Worm (Caenorhabditis elegans) whole organism, L1 larva: Measurements from ENCODE around the gene C07E3.10.
"Not testable (repeated sequence)": the region's sequence is repeated elsewhere in the genome, so short reads cannot be mapped to it uniquely, and the experiment has no call there.

ENCODE experiments used
- C04F5.9 ChIP-seq: sonication (generic microtip); optimal IDR thresholded peaks from 2 replicates; lab custom pipeline; 2016; ENCODE audit warnings: missing genetic modification characterization, missing compliant biosample characterization
- Y116A8C.19 ChIP-seq: sonication (generic microtip); optimal IDR thresholded peaks from 2 replicates; lab custom pipeline; 2016; ENCODE audit warnings: missing compliant biosample characterization, missing genetic modification characterization, borderline replicate concordance
- ceh-82 ChIP-seq, 3 experiments: fragments of 150-350 bp in 1 of 3; sonication (generic microtip) in 2 of 3; optimal IDR thresholded peaks; 2 replicates each; lab custom pipeline; 2014 to 2017; ENCODE audit warnings: missing biosample characterization in 3 of 3, missing genetic modification characterization in 3 of 3
- ceh-88 ChIP-seq: fragments of 200-800 bp; sonication (Bioruptor generic); IDR thresholded peaks from 2 replicates; pipeline ENCODE4 v1.3.6; 2022; ENCODE audit warnings: missing genetic modification characterization, missing compliant biosample characterization
- ceh-90 ChIP-seq: sonication (generic microtip); optimal IDR thresholded peaks from 2 replicates; lab custom pipeline; 2016; ENCODE audit warnings: missing genetic modification characterization, missing compliant biosample characterization
- ces-1 ChIP-seq: fragments of 150-350 bp; optimal IDR thresholded peaks from 2 replicates; lab custom pipeline; 2014; ENCODE audit warnings: missing biosample characterization, missing genetic modification reagents, missing genetic modification characterization
- dpl-1 ChIP-seq, 3 experiments: fragments of 150-350 bp in 2 of 3; sonication (generic microtip) in 1 of 3; optimal IDR thresholded peaks; 2 replicates each; lab custom pipeline; 2014 to 2017; ENCODE audit warnings: missing biosample characterization in 3 of 3, missing genetic modification characterization in 3 of 3, missing genetic modification reagents in 3 of 3
- dsc-1 ChIP-seq: sonication (generic microtip); optimal IDR thresholded peaks from 2 replicates; lab custom pipeline; 2016; ENCODE audit warnings: mild to moderate bottlenecking, missing genetic modification characterization, missing compliant biosample characterization
- efl-1 ChIP-seq, 4 experiments: fragments of 150-350 bp; optimal IDR thresholded peaks in 3 of 4; peaks in 1 of 4; 1 replicate in 1 of 4; 2 replicates in 3 of 4; lab custom pipeline; 2014; ENCODE audit warnings: missing biosample characterization in 2 of 4, missing genetic modification characterization in 2 of 4, missing genetic modification reagents in 2 of 4
- egl-13 ChIP-seq: sonication (generic microtip); optimal IDR thresholded peaks from 2 replicates; lab custom pipeline; 2016; ENCODE audit warnings: missing genotype, missing genetic modification reagents, missing genetic modification characterization, missing compliant biosample characterization
- elt-2 ChIP-seq: sonication (generic microtip); optimal IDR thresholded peaks from 2 replicates; lab custom pipeline; 2016; ENCODE audit warnings: missing genetic modification characterization, mild to moderate bottlenecking, inconsistent platforms, missing compliant biosample characterization, missing genetic modification reagents
- elt-3 ChIP-seq, 6 experiments: fragments of 150-350 bp in 1 of 6; sonication (generic microtip); optimal IDR thresholded peaks; 2 replicates each; lab custom pipeline; 2017 to 2018; ENCODE audit warnings: missing biosample characterization in 6 of 6, missing genetic modification characterization in 6 of 6, inconsistent platforms in 1 of 6
- fkh-4 ChIP-seq: sonication (generic microtip); optimal IDR thresholded peaks from 2 replicates; lab custom pipeline; 2016; ENCODE audit warnings: missing compliant biosample characterization, missing genetic modification characterization, borderline replicate concordance
- fos-1 ChIP-seq: fragments of 150-350 bp; optimal IDR thresholded peaks from 2 replicates; lab custom pipeline; 2014; ENCODE audit warnings: missing biosample characterization, missing genetic modification characterization
- hlh-17 ChIP-seq: fragments of 200-800 bp; sonication (Bioruptor generic); optimal IDR thresholded peaks from 2 replicates; lab custom pipeline; 2018; ENCODE audit warnings: missing genetic modification characterization, mild to moderate bottlenecking, missing compliant biosample characterization, moderate library complexity, borderline replicate concordance
- hlh-4 ChIP-seq: sonication (generic microtip); optimal IDR thresholded peaks from 2 replicates; lab custom pipeline; 2016; ENCODE audit warnings: mild to moderate bottlenecking, missing genetic modification characterization, missing compliant biosample characterization
- lin-14 ChIP-seq: fragments of 200-800 bp; sonication (Bioruptor generic); optimal IDR thresholded peaks from 2 replicates; lab custom pipeline; 2018; ENCODE audit warnings: mild to moderate bottlenecking, missing genetic modification characterization, moderate library complexity, missing compliant biosample characterization
- lin-15B ChIP-seq: fragments of 150-350 bp; sonication (generic microtip); optimal IDR thresholded peaks from 3 replicates; lab custom pipeline; 2014; ENCODE audit warnings: missing biosample characterization, missing genetic modification characterization
- lin-35 ChIP-seq, 2 experiments: fragments of 150-350 bp; optimal IDR thresholded peaks; 2 replicates each; lab custom pipeline; 2014; ENCODE audit warnings: missing biosample characterization in 2 of 2, missing genetic modification characterization in 2 of 2, missing genetic modification reagents in 2 of 2
- lin-39 ChIP-seq: fragments of 150-350 bp; optimal IDR thresholded peaks from 2 replicates; lab custom pipeline; 2014; ENCODE audit warnings: missing biosample characterization, missing genetic modification reagents, missing genetic modification characterization
- mep-1 ChIP-seq: fragments of 150-350 bp; optimal IDR thresholded peaks from 2 replicates; lab custom pipeline; 2014; ENCODE audit warnings: missing biosample characterization, missing genetic modification characterization
- nhr-12 ChIP-seq: sonication (generic microtip); optimal IDR thresholded peaks from 2 replicates; lab custom pipeline; 2017; ENCODE audit warnings: missing biosample characterization, missing genetic modification characterization
- nhr-20 ChIP-seq: sonication (generic microtip); optimal IDR thresholded peaks from 2 replicates; lab custom pipeline; 2016; ENCODE audit warnings: mild to moderate bottlenecking, missing genetic modification characterization, missing compliant biosample characterization
- nhr-47 ChIP-seq: sonication (generic microtip); optimal IDR thresholded peaks from 2 replicates; lab custom pipeline; 2016; ENCODE audit warnings: mild to moderate bottlenecking, missing genetic modification characterization, moderate library complexity, missing compliant biosample characterization
- nhr-71 ChIP-seq: sonication (generic microtip); optimal IDR thresholded peaks from 2 replicates; lab custom pipeline; 2016; ENCODE audit warnings: mild to moderate bottlenecking, missing genetic modification characterization, moderate library complexity, missing compliant biosample characterization
- nhr-84 ChIP-seq: sonication (generic microtip); optimal IDR thresholded peaks from 2 replicates; lab custom pipeline; 2017; ENCODE audit warnings: missing biosample characterization, missing genetic modification characterization
- nhr-85 ChIP-seq: sonication (generic microtip); peaks from one replicate; lab custom pipeline; 2016; ENCODE audit warnings: missing genetic modification characterization, inconsistent platforms, missing compliant biosample characterization
- pax-3 ChIP-seq: fragments of 200-800 bp; sonication (Bioruptor generic); optimal IDR thresholded peaks from 2 replicates; lab custom pipeline; 2018; ENCODE audit warnings: mild to moderate bottlenecking, missing genetic modification characterization, moderate library complexity, missing compliant biosample characterization
- pqm-1 ChIP-seq: sonication (generic microtip); optimal IDR thresholded peaks from 3 replicates; lab custom pipeline; 2017; ENCODE audit warnings: missing biosample characterization, missing genetic modification characterization
- snpc-4 ChIP-seq: fragments of 150-350 bp; optimal IDR thresholded peaks from 2 replicates; lab custom pipeline; 2014; ENCODE audit warnings: missing biosample characterization, missing genetic modification characterization
- snu-23 ChIP-seq: sonication (generic microtip); optimal IDR thresholded peaks from 2 replicates; lab custom pipeline; 2016; ENCODE audit warnings: missing genetic modification characterization, missing compliant biosample characterization
- sptf-1 ChIP-seq: fragments of 150-350 bp; optimal IDR thresholded peaks from 2 replicates; lab custom pipeline; 2014; ENCODE audit warnings: missing biosample characterization, missing genetic modification characterization
- tbx-2 ChIP-seq: sonication (generic microtip); optimal IDR thresholded peaks from 2 replicates; lab custom pipeline; 2016; ENCODE audit warnings: missing genetic modification characterization, missing compliant biosample characterization
- unc-130 ChIP-seq: fragments of 150-350 bp; optimal IDR thresholded peaks from 2 replicates; lab custom pipeline; 2017; ENCODE audit warnings: missing biosample characterization, missing genetic modification characterization, inconsistent platforms
- unc-30 ChIP-seq: sonication (generic microtip); optimal IDR thresholded peaks from 2 replicates; lab custom pipeline; 2017; ENCODE audit warnings: missing biosample characterization, missing genetic modification characterization
- unc-62 ChIP-seq: fragments of 150-350 bp; optimal IDR thresholded peaks from 2 replicates; lab custom pipeline; 2014; ENCODE audit warnings: missing biosample characterization, missing genetic modification reagents, missing genetic modification characterization
- unc-86 ChIP-seq: sonication (generic microtip); optimal IDR thresholded peaks from 2 replicates; lab custom pipeline; 2016; ENCODE audit warnings: missing genetic modification characterization, missing compliant biosample characterization
- xbp-1 ChIP-seq: sonication (generic microtip); optimal IDR thresholded peaks from 2 replicates; lab custom pipeline; 2016; ENCODE audit warnings: missing genetic modification characterization, missing compliant biosample characterization
- zip-4 ChIP-seq: fragments of 200-800 bp; sonication (Bioruptor generic); optimal IDR thresholded peaks from 2 replicates; lab custom pipeline; 2018; ENCODE audit warnings: mild to moderate bottlenecking, missing genetic modification characterization, moderate library complexity, missing compliant biosample characterization
- ztf-11 ChIP-seq, 2 experiments: sonication (generic microtip); optimal IDR thresholded peaks; 2 replicates each; lab custom pipeline; 2016 to 2017; ENCODE audit warnings: missing genetic modification characterization in 2 of 2, missing biosample characterization in 1 of 2, missing compliant biosample characterization in 1 of 2
- ztf-4 ChIP-seq: fragments of 150-350 bp; optimal IDR thresholded peaks from 2 replicates; lab custom pipeline; 2014; ENCODE audit warnings: missing biosample characterization, missing genetic modification characterization

C07E3.10 gene

DNA sequence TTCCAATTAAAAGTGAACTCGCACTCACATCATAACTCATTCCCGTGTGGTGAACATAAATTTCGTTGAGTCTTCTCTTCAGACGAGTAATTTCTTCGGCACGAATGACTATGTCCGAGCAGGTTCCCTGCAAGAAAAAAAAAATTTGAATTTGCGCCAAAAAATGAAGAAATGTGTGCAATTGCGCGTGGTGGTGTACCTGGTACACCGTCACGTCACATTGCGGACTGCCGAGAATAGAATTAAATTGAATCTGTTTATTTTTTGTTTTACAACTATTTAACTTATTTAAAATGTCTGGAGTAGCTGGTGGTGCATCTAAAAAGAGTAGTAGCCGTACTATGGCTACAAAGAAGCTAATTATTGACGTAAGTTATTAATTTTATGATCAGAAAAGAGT, 45.2 kb upstream of the C07E3.10 start, which contains the start of gene mdt-22 (continued):
- peak; percentile 52 for TF ChIP-seq C04F5.9
- no peak for TF ChIP-seq sptf-1 (tag; lab: Kevin White, UChicago)
- TF ChIP-seq lin-39 (tag; lab: Kevin White, UChicago) = peak; percentile 45
- TF ChIP-seq elt-2 (tag; lab: Kevin White, UChicago) = no peak
- TF ChIP-seq hlh-17 (GFP tag; lab: Kevin White, UChicago) = no peak
- no peak for TF ChIP-seq ceh-88 (GFP tag; lab: Robert Waterston, UW)
- TF ChIP-seq dpl-1 (GFP tag; optimal IDR thresholded peaks at IDR 0.05; lab: Kevin White, UChicago) = peak; percentile 97 to 98 (median 97)
- TF ChIP-seq zip-4 (GFP tag; lab: Kevin White, UChicago) = peak; percentile 39
- TF ChIP-seq fkh-4 = no peak
- peak; percentile 45 for TF ChIP-seq unc-130 (tag; lab: Kevin White, UChicago)
- peak; percentile 87 to 97 for TF ChIP-seq efl-1 (optimal IDR thresholded peaks at IDR 0.05; lab: Kevin White, UChicago)
- TF ChIP-seq efl-1 (GFP tag; optimal IDR thresholded peaks at IDR 0.05 in 1 of 2; lab: Kevin White, UChicago) = peak; percentile 97 to 99
- peak; percentile 66 for TF ChIP-seq egl-13 (tag; lab: Kevin White, UChicago)
- peak in 1 of 2 experiments; percentile 71 for TF ChIP-seq ztf-11 (tag; optimal IDR thresholded peaks at IDR 0.05; lab: Kevin White, UChicago)
- peak; percentile 71 for TF ChIP-seq xbp-1 (tag; lab: Kevin White, UChicago)
- TF ChIP-seq ceh-90 (tag; lab: Kevin White, UChicago) = peak; percentile 28
- TF ChIP-seq lin-14 = peak; percentile 71
- peak; percentile 91 for TF ChIP-seq mep-1 (tag; lab: Kevin White, UChicago)
- peak; percentile 74 for TF ChIP-seq pax-3 (tag; lab: Kevin White, UChicago)
- no peak for TF ChIP-seq hlh-4 (tag; lab: Kevin White, UChicago)
- peak; percentile 65 for TF ChIP-seq dsc-1 (tag; lab: Kevin White, UChicago)
- peak; percentile 71 for TF ChIP-seq unc-86 (tag; lab: Kevin White, UChicago)
- TF ChIP-seq nhr-20 (tag; lab: Kevin White, UChicago) = peak; percentile 77
- TF ChIP-seq ces-1 (GFP tag; lab: Kevin White, UChicago) = no peak
- no peak for TF ChIP-seq nhr-84 (tag; lab: Kevin White, UChicago)
- peak; percentile 96 to 98 for TF ChIP-seq lin-35 (GFP tag; optimal IDR thresholded peaks at IDR 0.05; lab: Kevin White, UChicago)
- TF ChIP-seq unc-62 (GFP tag; lab: Kevin White, UChicago) = no peak
- TF ChIP-seq fos-1 (tag; lab: Kevin White, UChicago) = no peak
- peak; percentile 79 to 88 (median 87) for TF ChIP-seq ceh-82 (tag; optimal IDR thresholded peaks at IDR 0.05; lab: Kevin White, UChicago)
- TF ChIP-seq nhr-71 (tag; lab: Kevin White, UChicago) = peak; percentile 83
- peak; percentile 80 for TF ChIP-seq tbx-2 (tag; lab: Kevin White, UChicago)
- TF ChIP-seq nhr-47 (tag; lab: Kevin White, UChicago) = peak; percentile 87
- peak in 2 of 6 experiments; percentile 2 to 4 for TF ChIP-seq elt-3 (tag; optimal IDR thresholded peaks at IDR 0.05; lab: Kevin White, UChicago)
- no peak for TF ChIP-seq pqm-1 (tag; lab: Kevin White, UChicago)
- no peak for TF ChIP-seq unc-30 (tag; lab: Kevin White, UChicago)
- TF ChIP-seq nhr-12 (tag; lab: Kevin White, UChicago) = no peak
- TF ChIP-seq snpc-4 (tag; lab: Kevin White, UChicago) = peak; percentile 45
- TF ChIP-seq lin-15B (tag; lab: Kevin White, UChicago) = peak; percentile 85
- TF ChIP-seq ztf-4 (tag; lab: Kevin White, UChicago) = no peak
- no peak for TF ChIP-seq Y116A8C.19 (tag; lab: Kevin White, UChicago)
- peak; percentile 84 for TF ChIP-seq snu-23
- TF ChIP-seq, all 84 proteins: peak for 54

DNA sequence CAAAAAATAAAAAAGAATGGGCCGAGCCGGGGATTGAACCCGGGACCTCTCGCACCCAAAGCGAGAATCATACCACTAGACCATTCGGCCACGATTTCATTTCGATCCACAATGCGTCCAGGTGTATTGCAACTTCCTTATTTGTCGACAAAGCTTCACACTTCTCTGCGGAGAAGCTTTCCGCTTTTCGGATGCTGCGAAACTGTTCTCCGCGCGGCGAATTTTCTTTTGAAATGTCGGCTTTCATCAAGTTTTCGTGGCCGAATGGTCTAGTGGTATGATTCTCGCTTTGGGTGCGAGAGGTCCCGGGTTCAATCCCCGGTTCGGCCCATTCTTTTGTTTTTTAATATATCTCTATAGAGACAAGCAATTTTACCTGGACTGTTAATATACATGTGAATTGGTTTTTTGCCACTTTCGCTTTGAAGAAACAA, 44.0 kb upstream of the C07E3.10 start:
- TF ChIP-seq efl-1 (optimal IDR thresholded peaks at IDR 0.05; lab: Kevin White, UChicago) = not testable (repeated sequence)
- TF ChIP-seq efl-1 (GFP tag; optimal IDR thresholded peaks at IDR 0.05 in 1 of 2; lab: Kevin White, UChicago) = peak in 1 of 2 experiments; percentile 8
- TF ChIP-seq nhr-85 = peak; percentile 1
